Worm (Caenorhabditis elegans) whole organism, mixed stage, embryonic: ENCODE results near the gene nhr-125.
A peak's percentile ranks its signal among the peaks of the same experiment; 100 is the strongest.

Experiments
- M03D4.4 ChIP-seq: sonication (generic microtip); optimal IDR thresholded peaks from 2 replicates; lab custom pipeline; 2017; ENCODE audit warnings: mild to moderate bottlenecking, missing genetic modification characterization, missing compliant biosample characterization
- bed-3 ChIP-seq: fragments of 200-800 bp; sonication (Bioruptor generic); optimal IDR thresholded peaks from 3 replicates; lab custom pipeline; 2018; ENCODE audit warnings: mild to moderate bottlenecking, missing genetic modification characterization, moderate library complexity, missing compliant biosample characterization
- blmp-1 ChIP-seq: fragments of 150-350 bp; optimal IDR thresholded peaks from 2 replicates; lab custom pipeline; 2014; ENCODE audit warnings: missing biosample characterization, missing genetic modification characterization
- ceh-39 ChIP-seq: fragments of 150-350 bp; optimal IDR thresholded peaks from 2 replicates; lab custom pipeline; 2014; ENCODE audit warnings: missing biosample characterization, missing genetic modification characterization
- ceh-43 ChIP-seq: fragments of 200-800 bp; sonication (Bioruptor generic); optimal IDR thresholded peaks from 2 replicates; lab custom pipeline; 2018; ENCODE audit warnings: mild to moderate bottlenecking, missing genetic modification characterization, moderate library complexity, missing compliant biosample characterization
- ceh-83 ChIP-seq: fragments of 200-800 bp; sonication (Bioruptor generic); optimal IDR thresholded peaks from 2 replicates; lab custom pipeline; 2018; ENCODE audit warnings: mild to moderate bottlenecking, missing genetic modification characterization, missing compliant biosample characterization
- ces-1 ChIP-seq: fragments of 150-350 bp; optimal IDR thresholded peaks from 2 replicates; lab custom pipeline; 2014; ENCODE audit warnings: missing biosample characterization, missing genetic modification reagents, missing genetic modification characterization
- cnd-1 ChIP-seq: fragments of 200-800 bp; sonication (Bioruptor generic); optimal IDR thresholded peaks from 2 replicates; lab custom pipeline; 2018; ENCODE audit warnings: mild to moderate bottlenecking, missing genetic modification characterization, missing compliant biosample characterization
- drap-1 ChIP-seq: fragments of 200-800 bp; sonication (Bioruptor generic); optimal IDR thresholded peaks from 3 replicates; lab custom pipeline; 2018; ENCODE audit warnings: mild to moderate bottlenecking, missing genetic modification characterization, missing compliant biosample characterization
- elt-1 ChIP-seq: sonication (generic microtip); optimal IDR thresholded peaks from 2 replicates; lab custom pipeline; 2017; ENCODE audit warnings: missing genetic modification characterization, mild to moderate bottlenecking, missing compliant biosample characterization, antibody characterized with exemption, moderate library complexity, borderline replicate concordance; ENCODE audit not compliant: insufficient read depth
- elt-3 ChIP-seq: fragments of 150-350 bp; optimal IDR thresholded peaks from 2 replicates; lab custom pipeline; 2014; ENCODE audit warnings: missing biosample characterization, missing genetic modification characterization
- flh-1 ChIP-seq: fragments of 200-800 bp; sonication (Bioruptor generic); optimal IDR thresholded peaks from 2 replicates; lab custom pipeline; 2018; ENCODE audit warnings: mild to moderate bottlenecking, missing genetic modification characterization, moderate library complexity, missing compliant biosample characterization
- ham-2 ChIP-seq: fragments of 200-800 bp; sonication (Bioruptor generic); optimal IDR thresholded peaks from 2 replicates; lab custom pipeline; 2018; ENCODE audit warnings: mild to moderate bottlenecking, missing genetic modification characterization, missing compliant biosample characterization
- hlh-1 ChIP-seq: fragments of 150-350 bp; optimal IDR thresholded peaks from 2 replicates; lab custom pipeline; 2014; ENCODE audit warnings: missing biosample characterization, missing genetic modification reagents, missing genetic modification characterization
- lin-13 ChIP-seq: fragments of 150-350 bp; optimal IDR thresholded peaks from 2 replicates; lab custom pipeline; 2014; ENCODE audit warnings: missing biosample characterization, missing genetic modification characterization
- lin-32 ChIP-seq: fragments of 200-800 bp; sonication (Bioruptor generic); optimal IDR thresholded peaks from 2 replicates; lab custom pipeline; 2018; ENCODE audit warnings: mild to moderate bottlenecking, missing genetic modification characterization, missing compliant biosample characterization
- lsy-2 ChIP-seq: fragments of 150-350 bp; optimal IDR thresholded peaks from 2 replicates; lab custom pipeline; 2014; ENCODE audit warnings: missing biosample characterization, missing genetic modification characterization
- mab-5 ChIP-seq: fragments of 150-350 bp; optimal IDR thresholded peaks from 2 replicates; lab custom pipeline; 2014; ENCODE audit warnings: missing biosample characterization, missing genetic modification characterization
- mep-1 ChIP-seq: fragments of 150-350 bp; optimal IDR thresholded peaks from 2 replicates; lab custom pipeline; 2017; ENCODE audit warnings: missing biosample characterization, missing genetic modification reagents, missing genetic modification characterization, inconsistent platforms
- mls-2 ChIP-seq: sonication (generic microtip); optimal IDR thresholded peaks from 2 replicates; lab custom pipeline; 2016; ENCODE audit warnings: mild to moderate bottlenecking, missing genetic modification characterization, moderate library complexity, missing compliant biosample characterization
- nhr-12 ChIP-seq: fragments of 150-350 bp; optimal IDR thresholded peaks from 2 replicates; lab custom pipeline; 2014; ENCODE audit warnings: missing biosample characterization, missing genetic modification characterization
- nhr-2 ChIP-seq: fragments of 150-350 bp; optimal IDR thresholded peaks from 2 replicates; lab custom pipeline; 2014; ENCODE audit warnings: missing biosample characterization, missing genetic modification characterization
- nhr-237 ChIP-seq: fragments of 150-350 bp; optimal IDR thresholded peaks from 2 replicates; lab custom pipeline; 2014; ENCODE audit warnings: missing biosample characterization, missing genetic modification characterization
- nhr-76 ChIP-seq: sonication (generic microtip); optimal IDR thresholded peaks from 2 replicates; lab custom pipeline; 2017; ENCODE audit warnings: missing biosample characterization, missing genetic modification characterization
- pha-4 ChIP-seq: fragments of 150-350 bp; optimal IDR thresholded peaks from 2 replicates; lab custom pipeline; 2018; ENCODE audit warnings: missing biosample characterization, missing genetic modification reagents, missing genetic modification characterization
- sem-2 ChIP-seq: fragments of 200-800 bp; sonication (Bioruptor generic); optimal IDR thresholded peaks from 2 replicates; lab custom pipeline; 2018; ENCODE audit warnings: mild to moderate bottlenecking, missing genetic modification characterization, missing compliant biosample characterization
- snpc-4 ChIP-seq: fragments of 150-350 bp; optimal IDR thresholded peaks from 2 replicates; lab custom pipeline; 2014; ENCODE audit warnings: missing biosample characterization, missing genetic modification characterization
- sptf-1 ChIP-seq: sonication (generic microtip); optimal IDR thresholded peaks from 2 replicates; lab custom pipeline; 2017; ENCODE audit warnings: mild to moderate bottlenecking, missing genetic modification characterization, moderate library complexity, missing compliant biosample characterization
- tbx-8 ChIP-seq: fragments of 200-800 bp; sonication (Bioruptor generic); optimal IDR thresholded peaks from 2 replicates; lab custom pipeline; 2018; ENCODE audit warnings: mild to moderate bottlenecking, missing genetic modification characterization, moderate library complexity, missing compliant biosample characterization
- unc-120 ChIP-seq: sonication (generic microtip); optimal IDR thresholded peaks from 2 replicates; lab custom pipeline; 2017; ENCODE audit warnings: missing genetic modification characterization, missing compliant biosample characterization; ENCODE audit not compliant: poor library complexity, severe bottlenecking
- unc-39 ChIP-seq: fragments of 150-350 bp; optimal IDR thresholded peaks from 2 replicates; lab custom pipeline; 2014; ENCODE audit warnings: missing biosample characterization, missing genetic modification characterization
- unc-62 ChIP-seq: fragments of 150-350 bp; optimal IDR thresholded peaks from 2 replicates; lab custom pipeline; 2014; ENCODE audit warnings: missing biosample characterization, missing genetic modification reagents, missing genetic modification characterization
- zip-8 ChIP-seq: fragments of 150-350 bp; optimal IDR thresholded peaks from 2 replicates; lab custom pipeline; 2014; ENCODE audit warnings: missing biosample characterization, missing genetic modification characterization

The nhr-125 gene

DNA sequence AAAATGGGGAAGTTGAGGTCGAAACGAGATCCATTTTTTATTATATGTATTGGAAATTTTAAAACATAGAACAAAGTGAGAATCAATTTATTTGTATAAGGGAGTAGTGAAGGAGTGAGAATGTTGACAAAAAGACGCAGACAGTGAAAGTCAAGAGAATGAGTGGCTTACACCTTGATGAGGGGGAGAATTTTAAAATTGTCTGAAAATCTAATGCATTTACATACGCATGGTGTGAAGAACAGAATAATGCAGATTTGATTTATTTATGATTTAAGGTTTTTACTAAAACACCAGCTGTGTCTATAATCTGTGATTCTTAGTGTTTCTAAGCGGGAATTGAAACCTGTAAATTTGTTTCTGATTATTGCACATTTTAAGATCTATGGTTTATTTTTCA lies at the start of gene nhr-125:
Gene nhr-125, minus strand, starts transcription at position 101 of the 400 bp plus-strand sequence.
- TF ChIP-seq mls-2 (no peak), cnd-1 (tag; lab: Kevin White, UChicago) (no peak), drap-1 (no peak), lin-32 (GFP tag; lab: Kevin White, UChicago) (no peak), nhr-2 (tag; lab: Kevin White, UChicago) (no peak), hlh-1 (tag; lab: Kevin White, UChicago) (no peak), nhr-12 (no peak), ceh-83 (no peak), ceh-39 (tag; lab: Kevin White, UChicago) (no peak), unc-39 (no peak), snpc-4 (tag; lab: Kevin White, UChicago) (no peak)

ce11 chrV:4374625-4375024 lies 49.3 kb upstream of the nhr-125 start, which contains the start of gene neg-1:
Gene neg-1 (minus strand): TSS chrV:4374874.
- no peak for TF ChIP-seq pha-4 (tag; lab: Kevin White, UChicago)
- no peak for TF ChIP-seq sem-2 (GFP tag; lab: Kevin White, UChicago)
- no peak for TF ChIP-seq tbx-8 (GFP tag; lab: Kevin White, UChicago)
- TF ChIP-seq nhr-2 (tag; lab: Kevin White, UChicago) = no peak
- TF ChIP-seq blmp-1 (tag; lab: Kevin White, UChicago) = no peak

DNA sequence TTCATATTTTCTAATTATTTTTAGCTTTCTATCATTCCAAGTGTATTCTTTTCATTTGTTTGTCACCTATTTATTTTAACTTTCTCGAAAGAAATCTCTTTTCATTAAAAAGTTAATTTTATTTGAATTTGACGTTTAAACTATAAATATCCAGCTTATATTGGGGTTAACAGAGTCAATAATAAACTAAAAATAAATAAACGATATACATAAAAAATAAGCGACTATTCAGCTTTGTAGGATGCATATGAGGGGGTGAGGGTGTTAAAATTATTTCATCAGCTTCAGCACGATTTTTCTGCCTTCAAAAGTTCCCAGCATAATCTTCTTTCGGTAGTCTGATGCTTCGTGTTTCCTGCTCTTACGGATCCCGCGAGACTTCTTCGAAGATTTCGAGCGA lies 48.3 kb upstream of the nhr-125 start:
- TF ChIP-seq M03D4.4 (tag; lab: Kevin White, UChicago) (no peak), nhr-237 (no peak), lin-32 (GFP tag; lab: Kevin White, UChicago) (no peak), pha-4 (tag; lab: Kevin White, UChicago) (no peak)

DNA sequence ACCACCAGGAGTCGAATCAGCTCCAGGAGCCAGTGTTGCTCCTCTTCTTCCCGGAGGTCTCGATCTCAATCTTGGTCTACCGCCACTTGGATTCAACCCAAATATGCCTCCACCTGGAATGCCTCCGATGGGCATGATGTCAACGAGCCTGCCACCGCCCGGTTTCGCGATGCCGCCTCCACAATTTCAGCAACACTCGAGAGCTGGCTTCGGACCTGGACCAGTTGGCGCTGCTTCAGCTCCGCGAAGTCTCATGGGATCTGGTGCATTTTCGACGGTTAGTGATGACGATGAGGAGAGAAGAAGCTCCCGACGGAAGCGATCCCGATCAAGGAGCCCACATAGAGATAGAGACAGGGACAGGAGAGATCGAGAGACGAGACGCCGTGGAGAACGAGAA lies 47.7 kb upstream of the nhr-125 start:
- TF ChIP-seq unc-120 (tag; lab: Kevin White, UChicago) = no peak
- TF ChIP-seq ham-2 (GFP tag; lab: Kevin White, UChicago) = no peak
- TF ChIP-seq M03D4.4 (tag; lab: Kevin White, UChicago) = no peak
- TF ChIP-seq pha-4 (tag; lab: Kevin White, UChicago) = no peak
- no peak for TF ChIP-seq cnd-1 (tag; lab: Kevin White, UChicago)
- TF ChIP-seq ceh-43 = no peak
- TF ChIP-seq flh-1 = no peak

ce11 chrV:4371309-4371933 lies 46.1 kb upstream of the nhr-125 start, which contains the start of the genes gmpr-1 and fipp-1:
Gene gmpr-1 (minus strand): TSS chrV:4371383.
Gene fipp-1 (plus strand): TSS chrV:4371807.
- TF ChIP-seq lsy-2 = peak; percentile 15
- TF ChIP-seq nhr-12 = no peak
- TF ChIP-seq ceh-43 = no peak
- no peak for TF ChIP-seq drap-1
- TF ChIP-seq unc-120 (tag; lab: Kevin White, UChicago) = no peak
- TF ChIP-seq mls-2 = no peak
- no peak for TF ChIP-seq ham-2 (GFP tag; lab: Kevin White, UChicago)
- TF ChIP-seq zip-8 (tag; lab: Kevin White, UChicago) = peak; percentile 0
- no peak for TF ChIP-seq flh-1
- peak; percentile 46 for TF ChIP-seq ces-1 (GFP tag; lab: Kevin White, UChicago)
- TF ChIP-seq bed-3 (GFP tag; lab: Kevin White, UChicago) = no peak
- peak; percentile 54 for TF ChIP-seq mep-1 (tag; lab: Kevin White, UChicago)
- TF ChIP-seq pha-4 (tag; lab: Kevin White, UChicago) = peak; percentile 42
- TF ChIP-seq sptf-1 (tag; lab: Kevin White, UChicago) = no peak
- TF ChIP-seq lin-13 (tag; lab: Kevin White, UChicago) = no peak
- TF ChIP-seq sem-2 (GFP tag; lab: Kevin White, UChicago) = no peak
- no peak for TF ChIP-seq elt-1 (tag; lab: Kevin White, UChicago)
- no peak for TF ChIP-seq blmp-1 (tag; lab: Kevin White, UChicago)

ce11 chrV:4370515-4370914 lies 45.2 kb upstream of the nhr-125 start:
- TF ChIP-seq bed-3 (GFP tag; lab: Kevin White, UChicago) = no peak
- TF ChIP-seq unc-39 = no peak
- TF ChIP-seq nhr-2 (tag; lab: Kevin White, UChicago) = no peak
- no peak for TF ChIP-seq ceh-39 (tag; lab: Kevin White, UChicago)
- TF ChIP-seq zip-8 (tag; lab: Kevin White, UChicago) = no peak
- TF ChIP-seq mab-5 (tag; lab: Kevin White, UChicago) = no peak
- no peak for TF ChIP-seq elt-3
- TF ChIP-seq cnd-1 (tag; lab: Kevin White, UChicago) = no peak
- no peak for TF ChIP-seq M03D4.4 (tag; lab: Kevin White, UChicago)
- TF ChIP-seq tbx-8 (GFP tag; lab: Kevin White, UChicago) = no peak
- TF ChIP-seq ces-1 (GFP tag; lab: Kevin White, UChicago) = no peak
- no peak for TF ChIP-seq nhr-76
- TF ChIP-seq mls-2 = no peak
- no peak for TF ChIP-seq nhr-12
- TF ChIP-seq snpc-4 (tag; lab: Kevin White, UChicago) = no peak
- TF ChIP-seq flh-1 = no peak
- TF ChIP-seq unc-62 (GFP tag; lab: Kevin White, UChicago) = no peak
